Fruit fly (Drosophila melanogaster) ovary, adult (tissue): ENCODE results near the gene xmas.

ENCODE experiments used
- CG17801 ChIP-seq: fragments of 200-800 bp; optimal IDR thresholded peaks from 2 replicates; lab custom pipeline; 2019; ENCODE audit warnings: missing biosample characterization, mild to moderate bottlenecking, missing genetic modification characterization, moderate library complexity; ENCODE audit not compliant: partially characterized antibody

xmas gene

DNA sequence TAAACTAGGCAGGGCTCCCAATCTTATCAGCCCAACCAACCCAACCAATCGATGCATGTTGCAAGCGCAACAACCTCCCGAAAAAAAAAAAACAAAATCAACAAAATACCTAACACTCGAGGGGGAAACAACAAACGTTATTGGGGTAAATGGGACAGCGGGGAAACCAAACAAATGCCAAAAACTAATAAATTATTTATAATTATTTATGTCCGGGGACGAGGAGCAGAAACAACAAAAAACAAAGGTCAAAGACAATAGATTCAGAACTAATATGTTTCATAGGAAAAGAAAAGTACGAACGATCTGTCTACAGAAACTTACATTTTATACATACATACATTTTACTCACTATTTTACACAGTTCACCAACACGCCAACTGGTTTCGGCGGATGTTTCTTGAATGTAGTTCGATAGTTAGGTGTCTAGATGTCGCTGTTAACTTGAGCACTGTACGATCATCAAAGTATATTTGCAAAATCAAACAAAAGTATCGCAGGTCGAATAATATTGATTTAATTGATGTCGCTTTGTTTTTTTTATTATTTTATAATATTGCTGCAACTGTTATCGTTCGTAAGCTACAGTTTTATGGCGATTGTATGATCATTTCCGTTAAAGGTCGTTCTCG lies 16.6 kb upstream of the xmas start:
- TF ChIP-seq CG17801 (GFP tag; lab: Kevin White, UChicago), result no peak

DNA sequence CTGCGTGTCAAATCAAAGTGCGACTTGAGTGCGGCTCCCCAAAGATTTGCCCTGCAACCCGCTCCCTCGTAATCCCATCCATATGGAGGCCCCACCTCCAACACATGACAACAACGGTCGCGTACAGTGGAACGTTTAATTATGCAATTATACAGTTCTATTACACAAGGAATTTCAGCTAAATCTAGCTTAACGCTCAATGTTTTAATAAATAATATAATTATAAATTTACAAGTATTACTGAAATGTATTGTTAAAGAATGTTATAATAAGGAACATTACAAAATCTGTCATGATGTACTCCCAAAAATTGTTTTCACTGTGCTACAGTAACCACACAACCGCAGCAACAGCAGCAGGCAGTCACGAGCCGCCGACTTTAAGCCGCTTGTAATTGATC lies 15.0 kb upstream of the xmas start:
- TF ChIP-seq CG17801 (GFP tag; lab: Kevin White, UChicago), result no peak

DNA sequence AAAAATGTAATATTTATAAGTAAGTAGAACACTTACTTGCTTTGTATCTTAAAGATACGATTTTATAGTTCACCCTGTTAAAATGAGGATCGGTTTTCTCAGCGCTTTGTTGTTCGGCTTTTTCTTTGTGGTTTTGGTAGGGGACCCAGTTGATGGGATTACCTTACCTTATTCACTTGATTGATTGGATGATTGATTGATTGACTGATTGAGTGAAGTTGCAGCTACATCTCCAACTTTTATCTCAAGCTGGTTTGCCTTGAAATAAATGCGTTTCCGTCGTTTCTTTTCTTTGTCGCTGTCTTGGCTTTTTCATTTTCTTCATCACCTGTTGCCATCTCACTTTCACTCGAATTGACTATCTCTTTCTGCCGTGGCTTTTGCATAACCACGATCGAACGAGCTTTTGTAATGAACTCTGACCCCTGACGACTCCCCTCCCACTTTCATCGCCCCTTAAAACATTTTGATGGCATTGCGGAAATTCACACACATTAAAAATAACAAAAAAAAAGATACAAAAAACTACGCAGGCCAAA lies 13.7 kb upstream of the xmas start:
- no peak for TF ChIP-seq CG17801 (GFP tag; lab: Kevin White, UChicago)

DNA sequence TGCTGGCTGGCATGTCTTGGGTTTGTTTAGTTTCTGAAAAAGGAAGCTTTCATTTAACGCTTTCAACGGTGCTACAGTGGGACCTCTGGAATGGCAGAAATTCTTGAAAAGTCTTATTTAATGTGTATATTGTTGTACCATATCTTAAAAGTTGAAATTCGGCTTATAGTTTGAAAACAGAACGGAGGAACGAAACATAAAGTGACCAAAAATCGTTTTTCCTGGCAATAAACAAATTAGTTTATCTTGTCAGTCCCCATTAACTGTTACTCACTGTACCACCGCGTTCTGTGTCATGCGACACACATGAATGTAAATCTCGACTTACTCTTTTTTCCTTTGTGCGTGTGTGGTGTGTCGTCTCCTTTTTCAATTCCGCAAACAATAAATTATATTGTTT lies 13.0 kb upstream of the xmas start:
- no peak for TF ChIP-seq CG17801 (GFP tag; lab: Kevin White, UChicago)

DNA sequence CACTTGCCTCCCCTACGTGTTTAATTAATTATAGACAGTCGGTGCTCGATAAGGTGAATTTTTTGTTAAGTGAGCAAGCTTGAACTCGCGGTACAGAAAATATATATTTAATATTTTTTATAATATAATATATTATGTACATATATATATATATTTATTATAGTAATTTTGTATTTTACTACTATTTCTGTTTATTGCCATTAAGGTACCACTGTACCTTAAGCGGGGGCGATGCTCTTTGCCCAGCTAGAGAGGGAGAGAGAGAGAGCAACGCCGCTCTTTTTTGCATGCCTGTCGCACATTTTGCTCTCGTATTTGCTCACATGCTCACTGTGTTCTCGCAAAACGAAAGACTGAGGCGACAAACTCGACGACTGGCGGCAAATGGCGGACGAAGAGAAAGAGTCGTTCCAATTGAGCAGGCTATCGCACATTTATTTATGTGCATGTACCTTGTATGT lies 11.4 kb upstream of the xmas start:
- TF ChIP-seq CG17801 (GFP tag; lab: Kevin White, UChicago), result peak; percentile 10

DNA sequence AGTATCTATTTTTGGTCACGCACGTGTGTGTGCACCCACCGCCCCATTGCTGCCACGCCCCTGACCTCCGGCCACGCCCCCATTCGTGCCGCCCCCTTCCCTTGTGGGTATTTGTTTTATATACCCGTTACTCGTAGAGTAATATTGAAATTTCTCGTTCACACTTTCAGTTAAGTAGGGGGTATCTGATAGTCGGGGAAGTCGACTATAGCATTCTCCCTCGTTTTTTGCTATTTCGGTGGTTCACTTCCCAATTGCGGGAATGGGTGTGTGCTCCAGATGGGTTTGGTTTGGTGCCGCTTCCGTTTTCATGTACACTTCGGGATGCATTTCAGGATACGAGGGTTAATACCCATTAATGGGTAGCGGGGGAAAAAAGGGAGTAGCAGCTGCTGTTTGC lies 8.2 kb upstream of the xmas start:
- no peak for TF ChIP-seq CG17801 (GFP tag; lab: Kevin White, UChicago)

DNA sequence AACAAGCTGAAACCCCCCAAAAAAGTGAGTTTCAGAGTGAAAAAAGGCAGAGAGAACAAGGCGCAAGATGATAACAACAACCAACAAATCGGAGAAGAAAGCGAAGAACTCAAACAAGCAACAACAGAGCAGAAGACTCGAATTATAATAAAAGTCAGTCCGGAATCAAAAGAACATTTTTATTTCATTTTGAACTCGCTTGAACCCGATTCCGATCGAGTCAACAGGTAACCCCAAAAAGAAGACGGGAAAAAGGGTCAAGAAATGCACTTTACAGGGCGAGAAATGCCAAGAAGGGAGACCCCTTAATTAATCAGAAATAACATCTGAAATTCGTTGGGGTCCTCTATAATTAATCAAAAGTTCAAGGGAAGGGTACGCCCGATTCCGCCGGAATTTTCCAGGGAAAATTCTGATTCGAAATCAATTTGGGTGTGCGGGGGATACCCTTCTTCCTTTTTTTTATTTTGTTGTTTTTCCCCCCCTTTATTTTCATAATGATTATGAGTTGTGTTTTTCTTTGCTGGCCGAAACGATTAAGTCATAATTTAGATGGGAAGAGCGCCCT lies 3.4 kb upstream of the xmas start:
- TF ChIP-seq CG17801 (GFP tag; lab: Kevin White, UChicago), result no peak

DNA sequence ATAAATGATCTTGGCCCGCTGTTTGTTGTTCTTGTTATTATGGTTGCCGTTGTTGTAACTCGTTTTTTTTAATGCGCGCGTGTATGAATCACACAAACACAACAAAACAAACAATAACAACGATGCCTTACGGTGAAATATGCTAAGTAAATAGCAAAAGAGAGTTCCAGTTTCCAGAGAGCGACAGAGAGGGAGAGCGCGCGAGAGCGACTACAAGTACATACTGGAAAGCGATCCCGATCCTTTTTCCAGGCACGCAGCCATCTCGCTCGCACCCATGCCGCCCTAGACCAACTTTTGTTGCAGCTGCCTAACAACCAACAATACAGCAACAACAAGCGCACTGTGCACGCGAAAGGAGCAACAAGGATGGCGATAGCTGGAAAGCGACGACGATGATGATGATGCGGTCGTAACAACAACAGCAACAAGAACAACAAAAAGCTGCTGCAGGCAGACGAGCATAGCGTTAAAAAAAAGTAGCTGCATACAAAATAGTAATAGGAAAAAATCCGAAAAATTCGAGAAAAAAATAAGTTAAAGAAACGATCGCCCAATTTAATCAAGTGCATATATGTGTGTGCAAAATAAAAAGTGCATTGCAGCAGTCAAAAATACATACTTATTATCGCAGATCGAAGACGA lies 1.4 kb upstream of the xmas start:
- TF ChIP-seq CG17801 (GFP tag; lab: Kevin White, UChicago), result no peak

DNA sequence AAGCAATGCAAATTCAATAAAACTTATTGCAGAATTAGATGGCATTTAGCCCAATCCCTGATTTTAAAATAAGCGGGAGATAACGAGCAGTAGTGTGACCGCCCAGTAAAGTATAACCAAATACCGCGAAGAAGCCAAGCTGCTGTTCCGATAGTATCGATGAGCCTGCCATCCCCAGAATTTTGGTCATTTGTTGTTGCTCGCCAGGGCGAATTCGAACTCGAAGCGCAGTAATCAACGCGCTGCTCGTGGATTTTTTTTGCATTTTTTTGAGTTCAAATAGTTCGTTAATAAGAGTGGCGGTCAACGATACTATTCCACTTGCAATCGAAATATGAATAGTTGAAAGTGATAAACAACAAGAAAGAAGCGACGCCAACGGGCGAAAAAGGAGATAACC lies 713 bp upstream of the xmas start, which contains the start of gene baz:
TSS of gene baz (plus strand) at position 188 of the 400 bp plus-strand sequence.
- no peak for TF ChIP-seq CG17801 (GFP tag; lab: Kevin White, UChicago)

DNA sequence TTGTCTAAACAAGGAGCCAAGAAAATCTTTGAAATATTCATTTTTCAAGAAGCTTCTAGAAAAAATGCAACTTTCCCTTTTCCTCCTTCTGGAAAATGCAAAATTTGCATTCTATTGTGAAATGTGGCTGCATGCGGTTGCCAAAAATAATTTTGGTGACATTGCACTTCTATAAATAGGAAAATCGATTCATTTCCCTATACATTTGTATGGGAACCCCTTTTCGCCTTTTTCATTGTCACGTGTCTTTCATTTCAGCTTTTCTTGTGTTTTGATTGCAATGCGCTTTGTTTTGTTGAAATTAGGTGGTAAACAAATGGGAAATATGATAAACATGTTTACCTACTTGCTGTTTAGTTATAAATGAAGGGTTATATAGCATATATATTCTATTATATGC lies 8.4 kb downstream of the xmas start:
- TF ChIP-seq CG17801 (GFP tag; lab: Kevin White, UChicago), result no peak

DNA sequence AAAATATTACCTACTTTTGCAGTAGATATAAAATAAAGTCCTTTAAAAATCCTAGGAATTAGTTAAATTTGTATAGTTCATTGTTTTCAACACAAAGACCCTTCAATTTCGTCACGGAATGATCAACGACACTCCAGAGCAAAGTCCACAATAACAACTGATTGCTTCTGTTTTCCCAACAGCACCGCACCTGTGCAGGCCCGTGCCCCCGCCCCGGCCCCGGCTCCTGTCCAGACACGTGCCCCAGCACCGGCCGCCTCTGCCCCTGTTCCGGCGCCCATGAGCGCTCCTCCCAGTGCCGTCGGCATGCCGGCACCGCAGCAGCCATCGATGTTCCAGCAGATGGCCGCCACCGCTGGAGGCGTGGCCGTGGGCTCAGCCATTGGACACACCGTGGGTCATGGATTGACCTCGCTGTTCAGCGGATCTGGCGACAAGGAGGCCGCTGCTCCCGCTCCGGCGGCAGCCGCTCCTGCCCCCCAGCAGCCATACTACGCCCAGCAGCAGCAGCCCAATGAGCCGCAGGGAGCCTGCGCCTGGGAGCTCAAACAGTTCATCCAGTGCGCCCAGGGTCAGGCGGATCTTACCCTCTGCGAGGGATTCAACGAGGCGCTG lies 9.3 kb downstream of the xmas start:
- TF ChIP-seq CG17801 (GFP tag; lab: Kevin White, UChicago), result no peak

DNA sequence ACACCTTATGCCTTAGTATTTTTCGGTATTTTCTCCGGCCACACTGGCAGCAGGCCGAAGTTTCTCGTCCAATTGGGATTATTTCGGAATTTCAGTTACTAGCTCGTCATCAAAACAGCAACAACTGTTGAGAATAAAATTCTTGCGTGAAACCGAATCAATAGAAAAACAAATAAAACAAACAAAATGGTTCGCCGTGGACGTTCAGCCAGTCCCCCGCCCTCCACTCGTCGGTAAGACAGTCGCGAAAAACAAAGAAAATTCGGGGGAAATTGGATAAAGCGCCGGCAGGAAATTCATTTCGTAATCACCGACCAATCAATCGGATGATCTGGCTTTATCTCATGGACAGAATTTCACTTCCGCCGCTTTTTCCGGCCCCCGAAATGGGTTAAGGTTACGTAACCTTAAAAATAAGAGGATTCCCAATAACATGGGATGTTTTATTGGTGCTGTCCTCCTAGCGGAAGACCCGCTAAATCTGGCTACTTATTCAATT lies 10.1 kb downstream of the xmas start, which contains the start of gene Chchd2:
TSS of gene Chchd2 (plus strand) at position 51 of the 499 bp plus-strand sequence.
- TF ChIP-seq CG17801 (GFP tag; lab: Kevin White, UChicago), result peak; percentile 71

DNA sequence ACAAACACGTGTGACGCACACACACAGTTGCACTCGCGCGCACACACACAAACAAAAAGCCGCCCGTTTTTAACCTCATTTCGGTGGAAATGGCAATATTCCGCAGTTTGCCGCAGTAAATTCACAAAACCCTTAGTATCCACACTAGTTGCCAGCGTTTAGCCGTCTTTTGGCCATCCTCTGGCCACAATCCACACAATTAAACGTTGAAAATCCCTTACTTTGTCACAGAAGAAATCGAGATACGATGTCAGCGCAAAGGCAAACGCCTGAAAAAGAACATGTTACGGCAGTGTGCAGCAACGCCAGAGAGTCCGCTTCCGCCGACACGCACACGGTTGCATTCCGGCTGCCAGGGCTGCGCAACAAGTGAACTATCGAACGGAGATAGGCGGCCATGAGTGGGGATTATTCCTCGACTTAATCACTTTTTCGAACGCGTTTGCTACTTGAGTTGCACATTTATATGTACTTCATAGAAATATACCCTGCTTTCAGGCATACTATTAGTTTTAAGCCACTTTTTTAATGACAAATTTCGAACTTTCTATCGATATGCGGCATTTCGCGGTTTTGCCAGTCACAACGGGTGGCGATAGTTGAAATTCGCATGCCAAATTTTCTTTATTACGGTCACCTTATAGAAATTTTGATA lies 11.0 kb downstream of the xmas start, which contains the start of gene RpS5a:
TSS of gene RpS5a (minus strand) at position 282 of the 655 bp plus-strand sequence.
- TF ChIP-seq CG17801 (GFP tag; lab: Kevin White, UChicago), result peak; percentile 82

DNA sequence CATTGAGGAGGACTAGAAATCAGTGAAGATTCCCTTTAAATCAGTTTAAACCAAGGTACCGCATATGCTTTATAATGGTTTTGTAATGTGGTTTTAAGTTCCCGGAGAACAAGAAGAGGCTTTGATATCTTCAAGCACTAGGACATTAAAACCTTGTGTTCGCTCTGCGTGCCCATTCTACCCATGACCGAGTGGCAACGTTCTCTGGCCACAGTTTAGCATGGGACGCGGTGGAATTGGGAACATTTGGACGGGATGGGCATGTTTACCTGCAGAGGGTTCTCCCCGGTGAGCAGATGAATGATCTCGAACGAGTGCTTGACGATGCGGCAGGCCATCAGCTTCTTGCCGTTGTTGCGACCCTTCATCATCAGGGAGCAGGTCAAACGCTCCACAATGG lies 12.6 kb downstream of the xmas start:
- TF ChIP-seq CG17801 (GFP tag; lab: Kevin White, UChicago), result no peak
